Worm (Caenorhabditis elegans): ENCODE data around the gene ule-2.

ule-2 gene

DNA sequence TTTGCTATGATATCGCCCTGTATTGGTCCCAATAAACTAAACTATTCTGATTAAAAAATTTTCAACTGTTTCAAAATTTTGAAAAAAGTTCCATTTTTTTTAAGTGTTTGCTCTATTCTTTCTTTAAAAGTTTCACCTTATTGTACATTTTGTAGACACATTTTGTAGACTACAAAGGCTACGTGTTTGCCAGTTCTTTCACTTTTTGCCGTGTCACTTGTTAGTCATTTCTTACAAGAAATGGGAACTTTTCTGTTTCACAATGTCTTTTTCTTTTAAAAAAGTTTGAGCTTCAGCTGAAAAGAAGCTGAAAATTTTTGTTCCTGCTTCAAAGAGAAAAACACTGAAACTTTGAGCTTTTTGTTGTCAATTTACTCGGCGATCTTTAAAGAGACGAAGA is 17.9 kb upstream of the ule-2 start:
- no peak for TF ChIP-seq aly-1 (tag; optimal IDR thresholded peaks at IDR 0.05)
- TF ChIP-seq B0310.2 (tag; optimal IDR thresholded peaks at IDR 0.05) = no peak
- TF ChIP-seq scrt-1 (GFP tag; IDR thresholded peaks at IDR 0.05) = no peak
- TF ChIP-seq ama-1 (optimal IDR thresholded peaks at IDR 0.05) = no peak
- TF ChIP-seq pes-1 (GFP tag; IDR thresholded peaks at IDR 0.05) = no peak
- TF ChIP-seq ceh-13 (GFP tag; optimal IDR thresholded peaks at IDR 0.05) = no peak
- no peak for TF ChIP-seq tbx-11 (GFP tag; IDR thresholded peaks at IDR 0.05)
- TF ChIP-seq flt-1 (GFP tag; IDR thresholded peaks at IDR 0.05) = no peak
- TF ChIP-seq hmbx-1 (tag; optimal IDR thresholded peaks at IDR 0.05) = no peak
- TF ChIP-seq ceh-36 (tag; optimal IDR thresholded peaks at IDR 0.05) = no peak
- TF ChIP-seq F13C5.2 (tag; optimal IDR thresholded peaks at IDR 0.05) = no peak
- TF ChIP-seq hnd-1 (tag; optimal IDR thresholded peaks at IDR 0.05) = no peak
- no peak for TF ChIP-seq tra-4 (tag; optimal IDR thresholded peaks at IDR 0.05)
- TF ChIP-seq sea-1 (GFP tag; conservative IDR thresholded peaks at IDR 0.05) = no peak
- TF ChIP-seq tbx-37 (GFP tag; conservative IDR thresholded peaks at IDR 0.05) = no peak
- TF ChIP-seq ets-7 (tag; optimal IDR thresholded peaks at IDR 0.05) = no peak
- TF ChIP-seq hmg-4 (GFP tag; optimal IDR thresholded peaks at IDR 0.05) = no peak

DNA sequence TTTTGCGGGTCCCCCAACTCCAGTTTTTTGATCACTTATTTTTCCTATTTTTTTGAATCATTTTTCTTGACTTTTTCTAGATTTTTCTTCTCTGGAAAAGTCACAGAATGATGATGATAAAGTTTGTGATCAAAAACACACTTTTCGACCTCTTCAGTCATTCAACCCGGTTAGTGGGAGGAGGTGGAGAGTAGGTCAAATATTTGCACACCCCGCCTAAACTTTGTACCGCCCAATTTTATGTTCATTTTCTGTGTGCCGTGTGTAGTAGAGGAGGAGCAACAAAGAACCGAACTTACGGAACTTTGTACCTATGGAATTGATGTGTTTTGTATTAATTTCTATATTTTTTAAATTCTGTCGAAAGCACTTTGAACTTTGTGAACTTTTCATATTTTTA is 17.4 kb upstream of the ule-2 start:
- TF ChIP-seq hmbx-1 (tag; optimal IDR thresholded peaks at IDR 0.05) (no peak), ets-7 (tag; optimal IDR thresholded peaks at IDR 0.05) (no peak), hnd-1 (tag; optimal IDR thresholded peaks at IDR 0.05) (no peak), F13C5.2 (tag; optimal IDR thresholded peaks at IDR 0.05) (no peak), tbx-11 (GFP tag; IDR thresholded peaks at IDR 0.05) (no peak), sea-1 (GFP tag; conservative IDR thresholded peaks at IDR 0.05) (no peak), flt-1 (GFP tag; IDR thresholded peaks at IDR 0.05) (no peak), ceh-36 (tag; optimal IDR thresholded peaks at IDR 0.05) (no peak), ama-1 (optimal IDR thresholded peaks at IDR 0.05) (no peak), aly-1 (tag; optimal IDR thresholded peaks at IDR 0.05) (no peak), tbx-37 (GFP tag; conservative IDR thresholded peaks at IDR 0.05) (no peak), hmg-4 (GFP tag; optimal IDR thresholded peaks at IDR 0.05) (no peak), scrt-1 (GFP tag; IDR thresholded peaks at IDR 0.05) (no peak), tra-4 (tag; optimal IDR thresholded peaks at IDR 0.05) (no peak), ceh-13 (GFP tag; optimal IDR thresholded peaks at IDR 0.05) (no peak), pes-1 (GFP tag; IDR thresholded peaks at IDR 0.05) (no peak), B0310.2 (tag; optimal IDR thresholded peaks at IDR 0.05) (no peak)

DNA sequence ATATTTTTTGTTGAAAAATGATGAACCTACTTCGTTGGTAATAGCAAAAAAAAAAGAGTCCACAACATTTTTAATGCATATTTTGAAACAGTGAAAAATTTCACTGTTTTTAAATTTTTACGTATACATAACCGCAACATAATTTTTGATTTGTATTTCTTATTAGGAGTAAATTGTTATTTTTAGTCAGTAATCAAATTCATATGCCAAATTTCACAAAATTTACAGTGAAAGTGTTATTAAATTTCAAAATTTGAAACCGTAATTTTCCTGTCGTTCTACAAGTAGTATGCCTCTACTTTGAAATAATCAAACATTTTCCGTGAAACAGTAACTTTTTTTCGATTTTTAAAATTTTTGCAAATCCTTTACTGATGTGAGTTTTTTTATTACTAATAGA is 16.9 kb upstream of the ule-2 start:
- TF ChIP-seq hmbx-1 (tag; optimal IDR thresholded peaks at IDR 0.05) = no peak
- TF ChIP-seq flt-1 (GFP tag; IDR thresholded peaks at IDR 0.05) = no peak
- TF ChIP-seq hmg-4 (GFP tag; optimal IDR thresholded peaks at IDR 0.05) = no peak
- TF ChIP-seq hnd-1 (tag; optimal IDR thresholded peaks at IDR 0.05) = no peak
- no peak for TF ChIP-seq F13C5.2 (tag; optimal IDR thresholded peaks at IDR 0.05)
- TF ChIP-seq ets-7 (tag; optimal IDR thresholded peaks at IDR 0.05) = no peak
- TF ChIP-seq tbx-37 (GFP tag; conservative IDR thresholded peaks at IDR 0.05) = no peak
- TF ChIP-seq aly-1 (tag; optimal IDR thresholded peaks at IDR 0.05) = no peak
- TF ChIP-seq tra-4 (tag; optimal IDR thresholded peaks at IDR 0.05) = no peak
- no peak for TF ChIP-seq ama-1 (optimal IDR thresholded peaks at IDR 0.05)
- no peak for TF ChIP-seq B0310.2 (tag; optimal IDR thresholded peaks at IDR 0.05)

DNA sequence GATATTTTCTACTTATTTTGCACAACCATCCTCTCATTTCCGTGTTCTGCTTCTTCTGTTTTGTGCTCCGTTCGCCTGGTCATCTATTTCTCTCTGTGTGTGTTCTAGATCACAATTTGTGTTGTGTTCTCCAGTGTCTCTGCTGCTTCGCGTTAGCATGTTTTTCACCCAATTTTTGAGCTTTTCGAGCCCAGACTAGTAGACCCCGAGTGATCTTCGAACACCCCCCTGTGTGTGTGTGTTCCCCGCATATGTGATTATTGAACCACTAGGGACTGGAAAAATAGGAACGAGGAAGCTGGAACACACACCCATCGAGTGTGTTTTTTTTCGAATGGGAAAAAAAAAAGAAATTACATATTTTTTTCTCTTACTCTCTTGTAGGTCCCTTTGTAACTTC is 16.4 kb upstream of the ule-2 start:
- TF ChIP-seq pes-1 (GFP tag; IDR thresholded peaks at IDR 0.05) (no peak), tbx-11 (GFP tag; IDR thresholded peaks at IDR 0.05) (no peak), scrt-1 (GFP tag; IDR thresholded peaks at IDR 0.05) (no peak), ama-1 (optimal IDR thresholded peaks at IDR 0.05) (no peak), ceh-13 (GFP tag; optimal IDR thresholded peaks at IDR 0.05) (no peak), hmg-4 (GFP tag; optimal IDR thresholded peaks at IDR 0.05) (no peak), ceh-36 (tag; optimal IDR thresholded peaks at IDR 0.05) (no peak), ets-7 (tag; optimal IDR thresholded peaks at IDR 0.05) (no peak)

DNA sequence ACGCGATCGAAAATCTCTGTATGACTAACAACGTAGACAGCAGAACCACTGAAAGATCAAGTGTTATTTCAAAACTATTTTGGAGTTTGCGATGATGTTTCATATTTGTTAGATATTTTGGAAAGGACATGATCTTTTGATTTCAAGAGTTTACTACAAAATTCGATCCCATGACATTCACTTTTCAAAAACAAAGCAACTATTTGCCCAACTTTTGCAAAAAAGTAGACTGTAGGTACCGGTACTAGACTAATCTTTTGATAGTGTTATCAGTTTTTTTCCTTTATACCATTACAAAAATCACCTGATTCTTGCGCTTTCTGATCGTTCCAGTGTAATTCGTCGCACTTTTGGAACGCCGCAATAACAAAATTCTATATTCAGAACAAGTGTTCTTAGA is 14.9 kb upstream of the ule-2 start:
- TF ChIP-seq hnd-1 (tag; optimal IDR thresholded peaks at IDR 0.05) (no peak), scrt-1 (GFP tag; IDR thresholded peaks at IDR 0.05) (no peak), flt-1 (GFP tag; IDR thresholded peaks at IDR 0.05) (no peak), tbx-37 (GFP tag; conservative IDR thresholded peaks at IDR 0.05) (no peak), sea-1 (GFP tag; conservative IDR thresholded peaks at IDR 0.05) (no peak), tra-4 (tag; optimal IDR thresholded peaks at IDR 0.05) (no peak), B0310.2 (tag; optimal IDR thresholded peaks at IDR 0.05) (no peak), aly-1 (tag; optimal IDR thresholded peaks at IDR 0.05) (no peak)

DNA sequence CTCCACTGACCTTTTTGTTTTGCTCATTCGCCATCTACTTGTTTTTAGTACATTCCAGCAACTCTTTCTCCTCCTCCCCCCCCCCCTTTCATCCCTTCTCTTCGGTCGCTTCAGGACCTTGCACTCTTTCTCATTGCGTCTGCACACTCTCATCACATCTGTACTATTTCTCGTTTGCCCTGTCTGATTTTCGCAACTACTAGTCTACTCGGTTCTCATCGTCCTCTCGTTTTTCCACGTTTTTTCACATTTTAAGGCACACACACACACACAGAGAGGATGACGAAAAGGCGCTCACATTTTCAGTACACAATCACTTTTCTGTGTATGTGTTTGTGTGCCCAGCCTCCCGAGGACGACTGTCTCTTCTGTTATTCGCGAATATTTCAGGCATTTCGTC is 14.4 kb upstream of the ule-2 start:
- no peak for TF ChIP-seq ets-7 (tag; optimal IDR thresholded peaks at IDR 0.05)
- no peak for TF ChIP-seq hmbx-1 (tag; optimal IDR thresholded peaks at IDR 0.05)
- TF ChIP-seq ama-1 (optimal IDR thresholded peaks at IDR 0.05) = no peak
- no peak for TF ChIP-seq ceh-13 (GFP tag; optimal IDR thresholded peaks at IDR 0.05)
- TF ChIP-seq F13C5.2 (tag; optimal IDR thresholded peaks at IDR 0.05) = no peak
- TF ChIP-seq tra-4 (tag; optimal IDR thresholded peaks at IDR 0.05) = no peak
- no peak for TF ChIP-seq pes-1 (GFP tag; IDR thresholded peaks at IDR 0.05)
- no peak for TF ChIP-seq tbx-11 (GFP tag; IDR thresholded peaks at IDR 0.05)
- TF ChIP-seq sea-1 (GFP tag; conservative IDR thresholded peaks at IDR 0.05) = no peak
- no peak for TF ChIP-seq flt-1 (GFP tag; IDR thresholded peaks at IDR 0.05)
- no peak for TF ChIP-seq hnd-1 (tag; optimal IDR thresholded peaks at IDR 0.05)
- no peak for TF ChIP-seq scrt-1 (GFP tag; IDR thresholded peaks at IDR 0.05)
- no peak for TF ChIP-seq B0310.2 (tag; optimal IDR thresholded peaks at IDR 0.05)
- TF ChIP-seq aly-1 (tag; optimal IDR thresholded peaks at IDR 0.05) = no peak
- TF ChIP-seq hmg-4 (GFP tag; optimal IDR thresholded peaks at IDR 0.05) = no peak
- TF ChIP-seq ceh-36 (tag; optimal IDR thresholded peaks at IDR 0.05) = no peak
- no peak for TF ChIP-seq tbx-37 (GFP tag; conservative IDR thresholded peaks at IDR 0.05)

DNA sequence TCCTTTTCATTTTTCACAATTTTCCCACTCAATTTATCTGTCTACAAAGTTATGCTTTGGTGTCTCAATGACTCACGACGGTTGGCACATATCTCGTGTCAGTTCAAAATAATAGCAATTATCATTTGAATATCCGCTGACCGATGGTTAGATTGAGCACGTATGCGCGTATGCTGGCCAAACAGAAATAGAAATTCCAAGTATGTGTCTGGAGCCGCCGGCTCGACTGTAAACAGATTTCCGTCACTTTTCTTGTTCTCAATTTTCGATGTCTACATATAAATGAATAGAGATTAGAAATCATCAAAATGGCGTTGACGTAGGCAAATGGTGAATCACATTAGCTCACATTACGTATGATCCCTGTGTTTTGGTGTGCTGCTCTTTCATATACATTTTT is 13.8 kb upstream of the ule-2 start:
- no peak for TF ChIP-seq ama-1 (optimal IDR thresholded peaks at IDR 0.05)
- no peak for TF ChIP-seq ets-7 (tag; optimal IDR thresholded peaks at IDR 0.05)
- no peak for TF ChIP-seq aly-1 (tag; optimal IDR thresholded peaks at IDR 0.05)
- TF ChIP-seq B0310.2 (tag; optimal IDR thresholded peaks at IDR 0.05) = no peak
- TF ChIP-seq sea-1 (GFP tag; conservative IDR thresholded peaks at IDR 0.05) = no peak
- no peak for TF ChIP-seq ceh-36 (tag; optimal IDR thresholded peaks at IDR 0.05)
- no peak for TF ChIP-seq hmg-4 (GFP tag; optimal IDR thresholded peaks at IDR 0.05)
- no peak for TF ChIP-seq tra-4 (tag; optimal IDR thresholded peaks at IDR 0.05)
